Fruit fly (Drosophila melanogaster) whole organism, embryonic: ENCODE results near the gene PolD2.

Source experiments
- Dll ChIP-seq: fragments of 200-800 bp; sonication (Bioruptor generic); IDR thresholded peaks from 4 replicates; pipeline ENCODE4 v1.3.6; 2022; ENCODE audit warnings: missing biosample characterization, missing genetic modification characterization; ENCODE audit not compliant: partially characterized antibody
- Tbp ChIP-seq: fragments of >200 bp; optimal IDR thresholded peaks from 2 replicates; lab custom pipeline; 2018; ENCODE audit warnings: missing biosample characterization, missing genetic modification characterization
- br ChIP-seq: fragments of >200 bp; optimal IDR thresholded peaks from 2 replicates; lab custom pipeline; 2017
- esg ChIP-seq: fragments of 200-800 bp; sonication (Bioruptor generic); conservative IDR thresholded peaks from 2 replicates; pipeline ENCODE4 v1.3.6; 2022; ENCODE audit warnings: missing biosample characterization, missing genetic modification characterization
- pros ChIP-seq: fragments of 200-800 bp; sonication (Bioruptor generic); optimal IDR thresholded peaks from 3 replicates; lab custom pipeline; 2019; ENCODE audit warnings: missing biosample characterization, mild to moderate bottlenecking, missing genetic modification characterization, moderate library complexity
- slou ChIP-seq: fragments of 200-800 bp; sonication (Bioruptor generic); optimal IDR thresholded peaks from 3 replicates; lab custom pipeline; 2016; ENCODE audit warnings: missing biosample characterization, missing genetic modification characterization

DNA sequence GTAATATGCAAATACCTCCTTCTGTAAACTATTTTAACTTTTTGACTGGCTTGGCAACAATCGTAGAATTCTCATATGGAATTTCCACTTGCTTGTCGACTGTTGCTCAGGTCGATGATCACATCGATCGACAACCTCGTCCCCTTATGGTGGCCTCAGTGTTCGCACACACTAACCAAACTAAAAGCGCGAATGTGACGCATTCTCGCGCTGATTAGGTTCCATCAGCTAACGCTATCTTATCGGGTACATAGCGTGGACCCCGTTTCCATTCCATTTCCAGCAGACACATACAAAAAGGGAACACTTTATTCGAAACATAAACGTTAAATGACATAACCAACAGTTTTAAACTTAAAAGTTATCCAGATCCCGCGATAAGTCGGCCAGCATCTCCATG is 13.9 kb downstream of the PolD2 start:
- no peak for TF ChIP-seq pros (GFP tag; lab: Kevin White, UChicago)
- no peak for TF ChIP-seq esg
- no peak for TF ChIP-seq Dll (GFP tag; lab: Robert Waterston, UW)
- no peak for TF ChIP-seq br (lab: Kevin White, UChicago)
- TF ChIP-seq Tbp (GFP tag; lab: Kevin White, UChicago) = no peak
- TF ChIP-seq slou (GFP tag; lab: Kevin White, UChicago) = no peak
